Fruit fly (Drosophila melanogaster) S2 (cell line): ENCODE data around the gene CG32260.

Experiments
- CG8478 ChIP-seq: fragments of >200 bp; optimal IDR thresholded peaks from 2 replicates; lab custom pipeline; 2018
- CTCF ChIP-seq, 2 experiments: fragments of >200 bp; optimal IDR thresholded peaks; 2 replicates each; lab custom pipeline; 2018

The CG32260 gene

DNA sequence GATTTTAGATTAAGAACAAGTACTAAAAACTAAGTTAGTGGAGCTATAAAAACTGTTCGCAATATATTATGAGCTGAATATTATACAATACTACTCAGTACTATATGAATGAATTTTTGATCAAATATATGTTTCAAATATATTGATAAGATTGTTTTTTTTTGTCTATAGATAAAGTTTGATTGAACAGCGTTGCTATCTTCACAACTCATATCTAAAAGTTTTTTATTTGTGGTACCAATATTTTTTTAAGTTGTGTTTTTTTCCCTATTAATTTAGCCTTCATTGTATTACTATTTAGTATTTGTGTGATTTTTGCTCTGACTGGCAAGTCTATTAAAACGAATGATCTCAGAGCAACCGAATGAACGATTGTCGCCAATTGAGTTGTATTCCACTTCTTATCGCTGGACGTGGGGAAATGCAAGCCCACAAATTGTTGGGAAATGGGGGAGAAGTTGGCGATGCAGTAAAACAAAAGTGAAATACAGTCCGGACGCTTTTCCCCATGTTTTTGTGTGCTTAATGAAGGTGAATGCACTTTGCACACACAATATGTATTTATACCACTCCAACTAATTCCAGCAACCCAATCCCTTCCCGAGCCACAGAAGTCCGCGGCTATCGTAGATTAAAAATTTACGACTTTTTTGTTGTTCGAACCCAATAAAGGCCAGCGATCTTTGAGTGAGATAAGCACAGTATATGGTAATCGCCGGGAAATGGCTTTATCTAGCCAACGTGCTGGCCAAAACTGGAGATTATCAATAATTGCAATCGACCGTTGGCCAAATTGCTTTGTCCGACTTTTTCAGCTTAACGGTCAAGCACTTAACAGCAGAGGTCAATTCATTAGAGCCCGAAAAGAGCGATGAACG is 25.4 kb upstream of the CG32260 start:
- no peak for TF ChIP-seq CG8478
- TF ChIP-seq CTCF (optimal IDR thresholded peaks at IDR 0.05; lab: Kevin White, UChicago), result no peak

DNA sequence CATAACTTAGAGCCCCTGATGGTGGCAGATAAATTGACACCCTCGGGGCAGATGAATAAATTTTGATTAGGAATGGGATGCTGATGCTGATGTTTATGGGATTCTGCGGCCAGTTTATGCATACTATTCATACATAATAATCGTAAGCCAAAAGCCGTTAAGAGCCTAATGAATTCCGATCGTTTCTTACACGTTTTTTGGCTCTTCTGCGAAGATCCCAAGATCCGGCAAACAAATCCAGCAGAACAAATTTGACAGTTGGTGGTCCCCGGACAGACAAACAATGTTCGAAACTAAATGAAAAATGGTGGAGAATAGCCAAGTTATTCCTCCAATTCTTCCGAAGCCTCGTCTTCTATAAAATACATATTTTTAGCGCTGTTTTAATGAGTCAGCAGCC is 24.7 kb upstream of the CG32260 start:
- TF ChIP-seq CG8478, result no peak
- TF ChIP-seq CTCF (optimal IDR thresholded peaks at IDR 0.05; lab: Kevin White, UChicago), result no peak

DNA sequence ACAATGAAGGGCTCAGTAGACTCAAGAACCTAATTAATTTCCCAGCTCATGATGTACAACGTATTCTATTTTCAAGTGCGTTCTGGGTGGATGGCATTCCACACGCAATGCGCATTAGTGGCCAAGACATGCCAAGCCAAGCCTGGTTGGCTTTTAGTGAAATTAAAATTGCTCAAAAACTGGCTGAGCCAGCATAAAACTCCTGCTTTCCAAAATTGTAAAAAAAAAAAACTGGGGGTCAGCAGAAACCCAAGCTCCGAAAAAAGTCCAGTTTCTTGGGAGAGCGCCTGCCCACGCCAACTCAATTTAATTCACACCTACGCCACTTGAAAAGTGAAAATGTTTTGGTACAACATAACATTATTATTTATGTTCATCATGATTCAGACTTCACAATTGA is 23.8 kb upstream of the CG32260 start:
- TF ChIP-seq CG8478 (no peak), CTCF (optimal IDR thresholded peaks at IDR 0.05; lab: Kevin White, UChicago) (no peak)

DNA sequence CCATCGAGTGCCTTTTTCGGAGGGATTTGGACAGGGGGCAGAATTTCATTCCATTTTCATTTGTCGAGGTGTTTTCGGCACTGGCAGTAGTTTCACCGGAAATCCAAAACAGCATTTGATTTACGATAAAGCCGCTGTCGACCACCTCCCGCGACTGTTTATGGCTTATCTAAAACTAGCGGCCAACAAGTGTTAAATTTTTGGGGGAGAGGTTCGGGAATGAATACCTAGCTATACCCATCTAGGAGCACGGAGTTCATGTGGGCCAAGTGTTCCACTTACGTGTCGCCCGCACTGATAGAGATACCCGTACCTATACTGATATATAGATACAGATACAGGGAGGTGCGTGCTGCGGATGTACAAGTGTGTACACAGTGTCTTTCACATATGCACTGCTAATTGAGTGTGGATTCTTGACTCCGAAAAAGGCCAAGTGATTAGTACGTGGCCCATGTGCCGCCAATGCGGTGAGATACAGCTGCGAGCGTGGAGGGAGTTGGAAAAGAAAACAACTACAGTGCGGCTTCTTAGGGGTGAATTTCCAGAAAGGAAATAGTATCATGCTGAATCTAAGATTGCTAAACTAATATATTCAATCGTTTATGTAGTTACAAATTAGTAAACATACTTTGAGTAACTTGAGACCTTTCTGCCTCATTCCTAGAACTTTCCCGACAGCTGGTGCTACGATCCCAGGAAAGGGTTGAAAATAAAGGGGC is 22.4 kb upstream of the CG32260 start:
- TF ChIP-seq CG8478 (no peak), CTCF (optimal IDR thresholded peaks at IDR 0.05; lab: Kevin White, UChicago) (no peak)

DNA sequence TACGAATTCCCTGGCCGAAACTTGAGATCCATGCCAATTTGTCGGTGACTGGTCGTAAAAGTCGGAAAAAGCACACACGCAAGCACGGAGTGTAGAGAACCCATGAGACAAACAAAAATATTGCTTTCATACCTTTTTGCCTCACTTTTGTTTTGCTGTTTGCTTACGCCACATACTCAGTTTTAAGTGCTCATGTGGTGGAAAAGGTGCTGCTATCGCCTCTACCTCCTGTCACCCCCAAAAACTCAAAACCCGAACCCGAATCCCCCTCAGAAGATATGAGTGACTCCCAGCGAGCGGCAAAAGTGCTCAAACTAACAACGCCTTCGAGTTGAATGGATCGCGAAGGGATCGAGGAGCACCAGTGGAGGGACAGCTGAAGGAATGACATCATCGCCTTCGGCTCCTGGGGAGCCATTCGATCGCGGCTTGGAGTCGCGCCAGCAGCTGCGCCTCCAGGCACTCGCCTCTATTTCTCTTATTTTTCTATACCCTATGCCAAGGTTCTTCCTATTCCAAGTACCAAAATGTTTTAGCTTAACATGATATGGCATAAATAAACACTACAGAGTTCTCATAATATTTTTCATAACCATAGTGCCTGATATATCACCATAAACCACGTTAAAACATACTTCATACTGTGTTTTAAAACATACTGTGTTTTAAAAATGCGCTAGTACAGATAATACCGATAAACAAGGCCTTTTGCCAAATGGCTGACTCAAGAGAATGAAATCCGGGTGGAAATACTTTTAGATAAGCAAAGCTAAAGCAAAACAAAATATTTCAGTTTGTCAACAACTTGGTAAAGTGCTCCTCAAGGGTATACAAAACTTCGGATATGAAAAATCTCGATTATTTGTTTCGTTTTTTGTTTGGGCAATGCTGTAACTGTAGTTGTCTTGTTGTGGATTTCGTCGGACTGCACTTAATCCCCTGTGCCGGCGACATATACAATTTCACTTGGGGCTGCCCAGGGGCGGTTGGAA is 21.5 kb upstream of the CG32260 start:
- TF ChIP-seq CTCF (optimal IDR thresholded peaks at IDR 0.05; lab: Kevin White, UChicago) (no peak), CG8478 (no peak)

DNA sequence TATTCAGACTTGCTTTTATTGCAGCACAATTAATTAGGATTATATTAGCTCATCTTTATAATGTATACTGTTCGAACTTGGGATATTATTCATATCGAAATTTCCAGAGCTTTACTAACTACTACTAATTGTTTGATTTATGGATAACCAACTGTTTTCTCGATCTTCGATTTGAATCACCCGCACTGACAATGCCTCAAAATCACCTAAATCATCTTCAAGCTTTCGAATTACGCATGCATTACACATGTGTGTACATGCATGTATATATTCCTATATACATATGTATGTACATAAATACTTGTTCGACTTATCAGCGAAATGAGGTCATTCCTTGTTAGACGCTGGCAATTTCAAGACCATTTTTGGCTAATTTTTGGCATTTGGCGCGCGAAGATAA is 20.6 kb upstream of the CG32260 start:
- TF ChIP-seq CG8478 (no peak), CTCF (optimal IDR thresholded peaks at IDR 0.05; lab: Kevin White, UChicago) (no peak)

DNA sequence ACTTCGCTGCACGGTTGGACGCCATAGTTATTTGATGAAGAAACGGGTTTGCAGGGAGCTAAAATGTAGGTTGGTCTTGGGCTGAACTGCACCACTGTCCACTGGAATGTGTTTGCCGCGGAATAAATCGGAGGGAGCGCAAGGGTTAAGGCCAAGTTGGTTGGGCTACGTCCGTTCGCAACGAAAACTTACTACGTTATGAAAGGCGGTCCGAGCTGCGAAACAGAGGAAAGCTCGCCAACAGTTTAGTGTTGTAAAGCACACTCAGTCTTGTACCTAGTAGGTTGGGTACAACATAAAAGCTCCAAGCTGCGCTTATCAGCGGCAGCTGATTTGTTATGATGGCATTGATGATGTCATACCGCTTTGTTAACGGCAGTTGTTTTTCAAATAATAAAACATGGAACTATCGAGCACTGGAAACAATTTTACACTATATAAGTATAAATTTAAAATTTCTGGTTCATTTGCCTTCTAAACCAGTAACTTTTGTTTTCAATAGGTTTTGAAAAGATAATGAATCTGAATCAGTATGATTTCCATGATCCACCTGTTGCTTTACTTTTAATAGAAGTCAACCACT is 19.9 kb upstream of the CG32260 start, which contains the start of gene Chd64:
Gene Chd64, minus strand, starts transcription at position 204 of the 583 bp plus-strand sequence.
- no peak for TF ChIP-seq CTCF (optimal IDR thresholded peaks at IDR 0.05; lab: Kevin White, UChicago)

DNA sequence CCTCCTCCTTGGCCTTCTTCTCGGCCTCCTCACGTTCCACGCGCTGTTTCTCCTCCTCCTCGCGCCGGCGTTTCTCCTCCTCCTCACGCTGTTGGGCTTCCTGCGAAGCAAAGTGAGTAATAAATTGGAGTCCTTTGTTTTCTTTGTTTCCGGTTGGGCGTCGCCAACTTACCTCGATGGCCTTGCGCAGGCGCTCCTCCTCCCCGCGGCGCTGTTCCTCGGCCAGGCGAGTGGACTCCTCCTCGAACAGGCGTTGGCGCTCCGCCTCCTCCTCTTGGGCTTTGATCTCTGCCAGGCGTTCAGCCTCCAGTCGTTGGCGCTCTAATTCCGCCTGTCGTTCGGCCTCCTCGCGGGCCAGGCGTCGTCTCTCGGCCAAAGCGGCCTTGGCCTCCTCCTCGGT is 16.5 kb upstream of the CG32260 start:
- TF ChIP-seq CTCF (optimal IDR thresholded peaks at IDR 0.05; lab: Kevin White, UChicago) (no peak), CG8478 (no peak)

DNA sequence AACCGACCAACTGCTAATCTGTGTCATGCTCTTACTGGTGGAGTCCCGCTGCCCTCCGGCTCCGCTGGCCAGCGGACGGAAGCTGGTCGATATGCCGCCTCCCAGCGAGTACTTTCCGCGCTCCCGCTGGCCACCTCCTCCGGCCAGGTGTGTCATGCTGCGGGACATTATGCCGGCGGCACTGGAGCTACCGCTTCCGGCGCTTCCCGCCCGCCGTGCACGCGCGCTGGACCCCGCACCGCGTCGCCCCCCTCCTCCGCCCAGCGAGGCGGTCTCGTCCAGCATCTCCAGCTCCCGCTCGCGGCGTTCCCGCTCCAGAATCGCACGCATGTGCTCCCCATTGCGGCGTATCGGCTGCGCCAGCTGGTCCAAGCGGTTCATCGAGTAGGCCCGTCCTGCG is 13.6 kb upstream of the CG32260 start:
- TF ChIP-seq CG8478, result no peak
- no peak for TF ChIP-seq CTCF (optimal IDR thresholded peaks at IDR 0.05; lab: Kevin White, UChicago)

DNA sequence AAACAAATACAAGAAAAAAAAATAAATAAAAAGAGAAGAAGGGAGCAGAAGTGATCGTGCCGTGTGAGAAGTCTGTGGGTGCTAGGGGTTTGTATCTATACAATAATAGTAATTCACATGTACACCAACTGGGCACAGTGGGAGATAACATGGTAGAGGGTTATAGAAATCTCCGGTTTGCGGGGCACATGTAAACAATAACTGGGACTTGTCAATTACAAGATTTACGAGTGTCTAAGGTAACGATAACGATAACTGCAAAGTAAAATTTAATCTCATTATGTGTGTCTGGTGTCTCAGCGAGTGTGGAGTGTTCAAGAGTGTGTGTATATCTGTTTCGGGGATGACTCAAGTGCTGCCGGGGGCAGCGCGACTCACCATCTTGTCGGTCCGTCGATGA is 11.4 kb upstream of the CG32260 start:
- no peak for TF ChIP-seq CTCF (optimal IDR thresholded peaks at IDR 0.05; lab: Kevin White, UChicago)

DNA sequence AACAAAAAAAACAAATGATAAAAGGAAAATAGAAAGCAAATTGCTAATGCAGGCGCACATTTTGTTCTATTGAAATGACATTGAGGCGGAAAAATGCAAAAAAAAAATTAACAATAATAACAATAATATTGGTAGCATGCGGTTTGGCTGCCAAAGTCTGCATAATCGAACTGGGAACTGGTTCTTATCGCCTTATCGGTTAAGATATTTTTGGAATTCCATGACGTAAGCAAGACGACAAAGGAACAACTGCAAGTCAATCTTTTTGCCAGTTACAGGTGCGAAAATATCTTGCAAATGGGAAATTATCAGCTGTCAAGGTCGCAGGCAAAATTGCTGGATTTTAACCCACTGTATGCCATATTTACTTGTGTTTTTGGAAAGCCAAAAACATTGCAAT is 9.6 kb upstream of the CG32260 start:
- TF ChIP-seq CG8478 (no peak), CTCF (optimal IDR thresholded peaks at IDR 0.05; lab: Kevin White, UChicago) (no peak)

DNA sequence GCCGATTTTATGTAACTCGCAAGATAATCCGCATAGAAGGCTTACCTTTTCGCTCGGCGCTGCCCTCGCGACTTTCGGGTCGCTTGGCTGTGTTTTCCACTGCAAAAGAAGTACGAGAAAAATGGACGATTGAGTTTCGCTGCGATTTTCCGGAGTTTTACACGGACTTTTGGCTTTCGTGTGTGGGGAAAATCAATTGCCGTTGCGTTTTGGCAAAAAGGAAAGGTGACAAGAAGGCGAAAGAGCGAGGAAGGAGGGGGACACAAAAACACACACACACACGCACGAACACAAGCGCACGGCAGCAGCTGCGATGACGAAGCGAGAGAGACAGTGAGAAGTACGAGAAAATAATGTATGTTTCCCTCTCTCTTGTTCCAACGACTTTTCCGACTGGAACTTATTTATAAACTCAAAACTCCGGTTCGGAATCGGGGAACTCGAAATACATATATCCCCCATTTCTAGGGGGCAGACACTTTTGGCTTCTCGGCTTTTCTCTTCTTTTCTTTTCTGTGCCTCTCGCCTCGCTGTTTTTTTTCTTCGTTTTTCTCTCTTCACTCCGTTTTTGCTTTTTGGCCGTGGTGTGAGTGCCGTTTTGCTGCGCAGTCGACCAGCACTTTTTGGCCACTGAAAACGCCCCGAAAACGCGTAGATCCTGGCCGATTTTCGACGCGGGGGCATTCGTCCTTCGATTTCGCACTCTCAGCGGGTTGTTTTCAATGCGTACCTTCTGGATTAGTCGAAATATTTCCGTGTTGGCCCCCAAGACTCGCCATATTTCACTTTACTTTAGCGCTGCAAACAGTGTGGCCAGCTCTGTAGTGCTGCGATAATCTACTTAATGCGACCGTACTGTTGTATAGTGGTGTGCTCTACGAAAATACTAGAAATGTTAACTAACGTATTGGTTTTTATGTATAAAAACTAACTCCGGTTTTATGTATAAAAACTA is 8.2 kb upstream of the CG32260 start, which contains the start of gene ens:
Gene ens, minus strand, starts transcription at position 827 of the 955 bp plus-strand sequence.
- TF ChIP-seq CTCF (optimal IDR thresholded peaks at IDR 0.05; lab: Kevin White, UChicago) (peak in 1 of 2 experiments; percentile 18), CG8478 (no peak)

DNA sequence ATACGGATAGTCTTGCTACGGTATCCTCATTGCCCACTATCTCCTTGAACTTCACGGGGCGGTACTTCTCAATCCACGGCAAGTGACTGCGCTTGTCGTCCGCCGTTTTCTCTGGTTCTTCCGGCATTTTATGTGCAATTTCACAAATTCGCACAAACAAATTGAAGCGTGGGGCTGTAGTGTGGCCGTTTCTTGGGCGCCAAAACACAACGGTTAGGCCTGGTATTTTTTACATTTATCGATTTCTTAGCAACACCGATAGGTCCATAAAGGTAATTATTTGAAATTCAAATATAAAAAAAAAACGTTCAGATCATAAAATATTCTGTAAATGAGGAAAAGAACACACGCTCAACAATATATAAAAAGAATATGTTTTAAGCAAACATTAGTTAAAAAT is 6.3 kb upstream of the CG32260 start, which contains the start of gene RfC4:
Gene RfC4, minus strand, starts transcription at position 182 of the 400 bp plus-strand sequence.
- TF ChIP-seq CTCF (optimal IDR thresholded peaks at IDR 0.05; lab: Kevin White, UChicago), result peak in 1 of 2 experiments; percentile 1
- no peak for TF ChIP-seq CG8478
